Worm (Caenorhabditis elegans): ENCODE data around the gene srg-56.

ce11 chrV:2765052-2765451, 27.0 kb upstream of the srg-56 start, which contains the start of gene dhs-14:
- no peak for TF ChIP-seq bed-3 (GFP tag; optimal IDR thresholded peaks at IDR 0.05)
- TF ChIP-seq elt-3 (tag; optimal IDR thresholded peaks at IDR 0.05), result no peak
- no peak for TF ChIP-seq snpc-4 (tag; optimal IDR thresholded peaks at IDR 0.05)
- no peak for TF ChIP-seq blmp-1 (tag; optimal IDR thresholded peaks at IDR 0.05)
- no peak for TF ChIP-seq pha-4 (tag; optimal IDR thresholded peaks at IDR 0.05)
- no peak for TF ChIP-seq nhr-2 (tag; optimal IDR thresholded peaks at IDR 0.05)
